In genomic region chr3L:11715187-11715586, dm6 we compare ENCODE assay signal across 5 fruit fly cellular contexts.
TF ChIP-seq lines count a peak whose summit lies in the region.

Gene CG14132 (minus strand): TSS chr3L:11715285.

- TF ChIP-seq CTCF in whole organism, embryonic (GFP tag; optimal IDR thresholded peaks at IDR 0.05; lab: Kevin White, UChicago) = no peak

TF ChIP-seq in whole organism, 6 proteins besides CTCF, POLR2A, EP300 and RAD21:
- TF ChIP-seq Dll (optimal IDR thresholded peaks at IDR 0.05; lab: Kevin White, UChicago) (peak; percentile 15), CG8478 (optimal IDR thresholded peaks at IDR 0.05; lab: Kevin White, UChicago) (no peak)
TF ChIP-seq in whole organism: peak in this region for 1.

TF ChIP-seq in whole organism, embryonic, 481 proteins besides CTCF, POLR2A, EP300 and RAD21 (continues in another document):
- TF ChIP-seq caup (GFP tag; optimal IDR thresholded peaks at IDR 0.05; lab: Kevin White, UChicago; ENCODE audit: severe bottlenecking) (peak; percentile 2), NFAT (GFP tag; IDR thresholded peaks at IDR 0.05; lab: Robert Waterston, UW) (0 out of 2 replicates have a peak, but pooled peaks have one; percentile 43), CG13894 (tag; optimal IDR thresholded peaks at IDR 0.05; lab: Kevin White, UChicago) (peak; percentile 60), Jarid2 (GFP tag; optimal IDR thresholded peaks at IDR 0.05; lab: Kevin White, UChicago) (peak; percentile 40), CG34422 (GFP tag; IDR thresholded peaks at IDR 0.05; lab: Robert Waterston, UW) (no peak), CG1602 (GFP tag; optimal IDR thresholded peaks at IDR 0.05; lab: Kevin White, UChicago) (no peak), CG18764 (GFP tag; optimal IDR thresholded peaks at IDR 0.05; lab: Kevin White, UChicago) (no peak), ci (GFP tag; IDR thresholded peaks at IDR 0.05; lab: Robert Waterston, UW) (0 out of 3 replicates have a peak, but pooled peaks have one; percentile 40), Lhr (GFP tag; optimal IDR thresholded peaks at IDR 0.05; lab: Kevin White, UChicago) (no peak), nom (GFP tag; optimal IDR thresholded peaks at IDR 0.05; lab: Kevin White, UChicago) (peak; percentile 55), Rfx (GFP tag; IDR thresholded peaks at IDR 0.05; lab: Robert Waterston, UW) (0 out of 2 replicates have a peak, but pooled peaks have one; percentile 5), Med (GFP tag; lab: Kevin White, UChicago) (peak; percentile 61), slbo (GFP tag; IDR thresholded peaks at IDR 0.05; lab: Robert Waterston, UW) (no peak), sd (tag; optimal IDR thresholded peaks at IDR 0.05; lab: Kevin White, UChicago) (peak; percentile 32), Dbx (GFP tag; IDR thresholded peaks at IDR 0.05; lab: Robert Waterston, UW) (0 out of 3 replicates have a peak, but pooled peaks have one; percentile 20), vvl (GFP tag; IDR thresholded peaks at IDR 0.05; lab: Robert Waterston, UW) (peak; percentile 48), CG18011 (GFP tag; optimal IDR thresholded peaks at IDR 0.05; lab: Kevin White, UChicago) (no peak), chinmo (GFP tag; IDR thresholded peaks at IDR 0.05; lab: Robert Waterston, UW; ENCODE audit: partially characterized antibody) (0 out of 4 replicates have a peak, but pooled peaks have one; percentile 47), CG12769 (tag; optimal IDR thresholded peaks at IDR 0.05; lab: Kevin White, UChicago) (peak; percentile 86), Trl (optimal IDR thresholded peaks at IDR 0.05; lab: Kevin White, UChicago) (peak; percentile 46 to 48), Trl (GFP tag; optimal IDR thresholded peaks at IDR 0.05; lab: Kevin White, UChicago) (no peak)

TF ChIP-seq in whole organism, prepupa, 60 proteins besides CTCF, POLR2A, EP300 and RAD21 (continues in another document):
- TF ChIP-seq dac (GFP tag; optimal IDR thresholded peaks at IDR 0.05; lab: Kevin White, UChicago) (no peak), cyc (GFP tag; optimal IDR thresholded peaks at IDR 0.05; lab: Kevin White, UChicago) (no peak), CG6854 (GFP tag; optimal IDR thresholded peaks at IDR 0.05; lab: Kevin White, UChicago) (peak; percentile 36), Hr38 (GFP tag; optimal IDR thresholded peaks at IDR 0.05; lab: Kevin White, UChicago) (no peak), net (GFP tag; optimal IDR thresholded peaks at IDR 0.05; lab: Kevin White, UChicago) (peak; percentile 0), CG32006 (GFP tag; optimal IDR thresholded peaks at IDR 0.05; lab: Kevin White, UChicago) (no peak), Hr4 (GFP tag; optimal IDR thresholded peaks at IDR 0.05; lab: Kevin White, UChicago) (no peak), dsx (GFP tag; optimal IDR thresholded peaks at IDR 0.05; lab: Kevin White, UChicago; ENCODE audit: poor library complexity, severe bottlenecking) (no peak), CG3919 (GFP tag; optimal IDR thresholded peaks at IDR 0.05; lab: Kevin White, UChicago) (peak; percentile 22), fd85E (GFP tag; optimal IDR thresholded peaks at IDR 0.05; lab: Kevin White, UChicago) (no peak), CG6163 (GFP tag; IDR thresholded peaks at IDR 0.05; lab: Robert Waterston, UW) (no peak), Ets21C (GFP tag; optimal IDR thresholded peaks at IDR 0.05; lab: Kevin White, UChicago) (no peak), Hr39 (GFP tag; optimal IDR thresholded peaks at IDR 0.05; lab: Kevin White, UChicago) (no peak), CG31627 (GFP tag; optimal IDR thresholded peaks at IDR 0.05; lab: Kevin White, UChicago) (no peak), salr (GFP tag; optimal IDR thresholded peaks at IDR 0.05; lab: Kevin White, UChicago) (no peak), CG3032 (tag; optimal IDR thresholded peaks at IDR 0.05; lab: Kevin White, UChicago) (no peak), acj6 (GFP tag; optimal IDR thresholded peaks at IDR 0.05; lab: Kevin White, UChicago) (no peak), fd59A (GFP tag; optimal IDR thresholded peaks at IDR 0.05; lab: Kevin White, UChicago) (no peak), vri (GFP tag; optimal IDR thresholded peaks at IDR 0.05; lab: Kevin White, UChicago) (no peak), achi (GFP tag; optimal IDR thresholded peaks at IDR 0.05; lab: Kevin White, UChicago) (no peak), CG6808 (GFP tag; optimal IDR thresholded peaks at IDR 0.05; lab: Kevin White, UChicago) (peak; percentile 13), CG8119 (GFP tag; IDR thresholded peaks at IDR 0.05; lab: Robert Waterston, UW) (0 out of 3 replicates have a peak, but pooled peaks have one; percentile 31), Blimp-1 (GFP tag; optimal IDR thresholded peaks at IDR 0.05; lab: Kevin White, UChicago) (no peak)

TF ChIP-seq in whole organism, pupa, 21 proteins besides CTCF, POLR2A, EP300 and RAD21:
- TF ChIP-seq CG8159 (tag; optimal IDR thresholded peaks at IDR 0.05; lab: Kevin White, UChicago) (no peak), CG4496 (GFP tag; IDR thresholded peaks at IDR 0.05; lab: Robert Waterston, UW) (0 out of 3 replicates have a peak, but pooled peaks have one; percentile 30), EcR (GFP tag; optimal IDR thresholded peaks at IDR 0.05; lab: Kevin White, UChicago) (peak; percentile 43), fd96Ca (GFP tag; IDR thresholded peaks at IDR 0.05; lab: Robert Waterston, UW) (peak; percentile 36; the same call in 1 of the 3 replicates), Pif1A (GFP tag; optimal IDR thresholded peaks at IDR 0.05; lab: Kevin White, UChicago) (no peak)

TF ChIP-seq in whole organism, wandering third instar larva, 38 proteins besides CTCF, POLR2A, EP300 and RAD21:
- TF ChIP-seq dl (GFP tag; optimal IDR thresholded peaks at IDR 0.05; lab: Kevin White, UChicago; ENCODE audit: insufficient read depth in 1 of 2, partially characterized antibody in 2 of 2) (peak; percentile 11 to 34), Mio (GFP tag; optimal IDR thresholded peaks at IDR 0.05; lab: Kevin White, UChicago) (no peak), sage (GFP tag; optimal IDR thresholded peaks at IDR 0.05; lab: Kevin White, UChicago) (no peak), Dif (GFP tag; optimal IDR thresholded peaks at IDR 0.05; lab: Kevin White, UChicago; ENCODE audit: partially characterized antibody) (peak; percentile 66), Rel (GFP tag; optimal IDR thresholded peaks at IDR 0.05; lab: Kevin White, UChicago) (no peak), Rel (tag; optimal IDR thresholded peaks at IDR 0.05; lab: Kevin White, UChicago) (peak; percentile 3), fru (GFP tag; optimal IDR thresholded peaks at IDR 0.05; lab: Kevin White, UChicago) (peak; percentile 2)
